Fruit fly (Drosophila melanogaster) whole organism: ENCODE data around the gene Cyp4ac1.

ENCODE experiments used
- CG8478 ChIP-seq: fragments of >200 bp; optimal IDR thresholded peaks from 2 replicates; lab custom pipeline; 2018; ENCODE audit warnings: inconsistent platforms
- Dll ChIP-seq: fragments of >200 bp; optimal IDR thresholded peaks from 2 replicates; lab custom pipeline; 2017
- EcR ChIP-seq, 2 experiments: fragments of >200 bp; optimal IDR thresholded peaks; 2 replicates each; lab custom pipeline; 2017; ENCODE audit warnings: missing biosample characterization in 2 of 2, missing genetic modification characterization in 2 of 2, missing genetic modification reagents in 2 of 2
- usp ChIP-seq: fragments of >200 bp; optimal IDR thresholded peaks from 2 replicates; lab custom pipeline; 2017; ENCODE audit warnings: missing biosample characterization, missing genetic modification characterization, mixed read lengths

DNA sequence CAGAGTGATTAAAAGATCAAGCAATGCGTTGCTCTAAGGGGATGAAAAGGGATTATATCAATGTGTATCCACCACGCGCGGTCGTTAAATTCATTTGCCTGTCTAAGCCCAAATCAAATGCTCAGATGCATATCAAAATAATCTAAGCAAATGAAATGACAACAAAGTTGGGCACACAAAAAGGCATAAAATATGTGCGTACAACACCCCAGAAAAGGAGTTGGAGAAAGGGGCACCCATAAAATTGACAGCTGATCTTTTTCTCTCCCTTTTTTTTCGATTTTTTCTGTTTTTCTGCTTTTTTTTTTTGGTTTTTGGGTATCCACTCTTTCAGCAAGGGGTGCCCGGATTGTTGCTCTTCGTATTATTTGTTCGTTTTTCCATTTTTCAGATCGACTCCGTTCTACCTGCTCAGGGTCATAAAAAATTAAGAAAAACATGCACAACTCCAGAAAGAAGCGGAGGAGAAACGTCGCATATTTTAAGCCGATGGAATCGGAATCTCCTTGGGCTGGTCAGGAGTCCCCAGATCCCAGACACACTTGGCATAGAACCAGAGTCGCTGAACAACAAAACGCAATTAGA, 29.0 kb upstream of the Cyp4ac1 start:
- TF ChIP-seq Dll (no peak), CG8478 (lab: Kevin White, UChicago) (no peak), usp (GFP tag; lab: Kevin White, UChicago) (no peak), EcR (GFP tag; optimal IDR thresholded peaks at IDR 0.05; lab: Kevin White, UChicago) (no peak)
